Fruit fly (Drosophila melanogaster) whole organism, embryonic: Measurements from ENCODE around the gene CG15638.

Experiments
- Abd-B ChIP-seq: fragments of 200-800 bp; sonication (Bioruptor generic); optimal IDR thresholded peaks from 2 replicates; lab custom pipeline; 2018; ENCODE audit warnings: missing biosample characterization, mild to moderate bottlenecking, missing genetic modification characterization, moderate library complexity
- BEAF-32 ChIP-seq: fragments of 200-800 bp; sonication (Bioruptor generic); optimal IDR thresholded peaks from 3 replicates; lab custom pipeline; 2017; ENCODE audit warnings: missing biosample characterization, missing genetic modification characterization, mild to moderate bottlenecking, moderate library complexity, missing genetic modification reagents
- Bteb2 ChIP-seq: fragments of 200-800 bp; sonication (Bioruptor generic); optimal IDR thresholded peaks from 2 replicates; lab custom pipeline; 2016; ENCODE audit warnings: missing biosample characterization, missing genetic modification characterization
- C15 ChIP-seq: fragments of 200-800 bp; sonication (Bioruptor generic); IDR thresholded peaks from 3 replicates; pipeline ENCODE4 v1.3.6; 2022; ENCODE audit warnings: missing biosample characterization, missing genetic modification characterization
- CG10565 ChIP-seq: fragments of 200-800 bp; sonication (Bioruptor generic); optimal IDR thresholded peaks from 3 replicates; lab custom pipeline; 2016; ENCODE audit warnings: missing biosample characterization, mild to moderate bottlenecking, missing genetic modification characterization
- CG11695 ChIP-seq: fragments of 200-800 bp; sonication (Bioruptor generic); IDR thresholded peaks from 3 replicates; pipeline ENCODE4 v1.3.6; 2022; ENCODE audit warnings: missing biosample characterization, missing genetic modification characterization
- CG12744 ChIP-seq: fragments of 200-800 bp; sonication (Bioruptor generic); optimal IDR thresholded peaks from 2 replicates; lab custom pipeline; 2016; ENCODE audit warnings: missing biosample characterization, missing genetic modification characterization
- CG13296 ChIP-seq: fragments of 200-800 bp; sonication (Bioruptor generic); optimal IDR thresholded peaks from 3 replicates; lab custom pipeline; 2018; ENCODE audit warnings: missing biosample characterization, mild to moderate bottlenecking, missing genetic modification characterization
- CG15514 ChIP-seq: fragments of 200-800 bp; sonication (Bioruptor generic); optimal IDR thresholded peaks from 3 replicates; lab custom pipeline; 2017; ENCODE audit warnings: missing biosample characterization, missing genetic modification characterization, mild to moderate bottlenecking, moderate library complexity, missing genetic modification reagents
- CG1647 ChIP-seq: fragments of 200-800 bp; sonication (Bioruptor generic); optimal IDR thresholded peaks from 3 replicates; lab custom pipeline; 2016; ENCODE audit warnings: missing biosample characterization, missing genetic modification characterization
- CG16813 ChIP-seq: fragments of 200-800 bp; sonication (Bioruptor generic); IDR thresholded peaks from 3 replicates; pipeline ENCODE4 v1.3.6; 2022; ENCODE audit warnings: missing biosample characterization, missing genetic modification characterization; ENCODE audit not compliant: partially characterized antibody
- CG17829 ChIP-seq: fragments of 200-800 bp; optimal IDR thresholded peaks from 2 replicates; lab custom pipeline; 2019; ENCODE audit warnings: missing biosample characterization, mild to moderate bottlenecking, missing genetic modification characterization, moderate library complexity
- CG18764 ChIP-seq: fragments of 200-800 bp; sonication (Bioruptor generic); optimal IDR thresholded peaks from 3 replicates; lab custom pipeline; 2016; ENCODE audit warnings: missing biosample characterization, missing genetic modification characterization
- CG31388 ChIP-seq: fragments of 200-800 bp; sonication (Bioruptor generic); optimal IDR thresholded peaks from 2 replicates; lab custom pipeline; 2016; ENCODE audit warnings: missing biosample characterization, missing genetic modification characterization
- CG3407 ChIP-seq: fragments of 200-800 bp; sonication (Bioruptor generic); optimal IDR thresholded peaks from 2 replicates; lab custom pipeline; 2018; ENCODE audit warnings: missing biosample characterization, mild to moderate bottlenecking, missing genetic modification characterization
- CG5180 ChIP-seq: fragments of 200-800 bp; sonication (Bioruptor generic); optimal IDR thresholded peaks from 3 replicates; lab custom pipeline; 2017; ENCODE audit warnings: missing biosample characterization, missing genetic modification characterization, mild to moderate bottlenecking, moderate library complexity, missing genetic modification reagents
- CG6791 ChIP-seq: fragments of 200-800 bp; sonication (Bioruptor generic); IDR thresholded peaks from 3 replicates; pipeline ENCODE4 v1.3.6; 2022; ENCODE audit warnings: missing biosample characterization, missing genetic modification characterization; ENCODE audit not compliant: partially characterized antibody
- CG9817 ChIP-seq: fragments of 200-800 bp; sonication (Bioruptor generic); optimal IDR thresholded peaks from 2 replicates; lab custom pipeline; 2018; ENCODE audit warnings: missing biosample characterization, mild to moderate bottlenecking, missing genetic modification characterization, moderate library complexity
- Drgx ChIP-seq: fragments of 200-800 bp; sonication (Bioruptor generic); IDR thresholded peaks from 2 replicates; pipeline ENCODE4 v1.3.6; 2022; ENCODE audit warnings: missing biosample characterization, missing genetic modification characterization
- E2f1 ChIP-seq: fragments of 200-800 bp; sonication (Bioruptor generic); IDR thresholded peaks from 2 replicates; pipeline ENCODE4 v1.3.6; 2022; ENCODE audit warnings: missing biosample characterization, missing genetic modification characterization
- E2f2 ChIP-seq: fragments of 200-800 bp; sonication (Bioruptor generic); IDR thresholded peaks from 2 replicates; pipeline ENCODE4 v1.3.6; 2022; ENCODE audit warnings: missing biosample characterization, missing genetic modification characterization
- H15 ChIP-seq: fragments of 200-800 bp; sonication (Bioruptor generic); IDR thresholded peaks from 3 replicates; pipeline ENCODE4 v1.3.6; 2022; ENCODE audit warnings: missing biosample characterization, missing genetic modification characterization
- MBD-R2 ChIP-seq: fragments of 200-800 bp; sonication (Bioruptor generic); IDR thresholded peaks from 2 replicates; pipeline ENCODE4 v1.3.6; 2022; ENCODE audit warnings: missing biosample characterization, missing genetic modification characterization
- Mes4 ChIP-seq: fragments of 200-800 bp; sonication (Bioruptor generic); optimal IDR thresholded peaks from 2 replicates; lab custom pipeline; 2016; ENCODE audit warnings: missing biosample characterization, missing genetic modification characterization
- Nf-YC ChIP-seq: fragments of 200-800 bp; optimal IDR thresholded peaks from 3 replicates; lab custom pipeline; 2019; ENCODE audit warnings: missing biosample characterization, mild to moderate bottlenecking, missing genetic modification characterization, moderate library complexity
- Ptx1 ChIP-seq: fragments of 200-800 bp; sonication (Bioruptor generic); IDR thresholded peaks from 2 replicates; pipeline ENCODE4 v1.3.6; 2022; ENCODE audit warnings: missing biosample characterization, missing genetic modification characterization
- Trl ChIP-seq, 3 experiments: fragments of >200 bp in 2 of 3; fragments of 200-800 bp in 1 of 3; sonication (Bioruptor generic) in 1 of 3; optimal IDR thresholded peaks; 2 replicates in 1 of 3; 3 replicates in 2 of 3; lab custom pipeline; 2016 to 2017; ENCODE audit warnings: missing biosample characterization in 1 of 3, missing genetic modification characterization in 1 of 3
- Xbp1 ChIP-seq: fragments of 200-800 bp; sonication (Bioruptor generic); optimal IDR thresholded peaks from 3 replicates; lab custom pipeline; 2016; ENCODE audit warnings: missing biosample characterization, mild to moderate bottlenecking, missing genetic modification characterization
- ab ChIP-seq: fragments of 200-800 bp; sonication (Bioruptor generic); optimal IDR thresholded peaks from 2 replicates; lab custom pipeline; 2016; ENCODE audit warnings: missing biosample characterization, missing genetic modification characterization
- ac ChIP-seq: fragments of 200-800 bp; sonication (Bioruptor generic); optimal IDR thresholded peaks from 3 replicates; lab custom pipeline; 2017; ENCODE audit warnings: missing biosample characterization, mild to moderate bottlenecking, missing genetic modification characterization
- bigmax ChIP-seq: fragments of 200-800 bp; sonication (Bioruptor generic); optimal IDR thresholded peaks from 2 replicates; lab custom pipeline; 2018; ENCODE audit warnings: missing biosample characterization, mild to moderate bottlenecking, missing genetic modification characterization
- caup ChIP-seq: fragments of 200-800 bp; sonication (Bioruptor generic); optimal IDR thresholded peaks from 3 replicates; lab custom pipeline; 2017; ENCODE audit warnings: missing biosample characterization, mild to moderate bottlenecking, missing genetic modification characterization, moderate library complexity; ENCODE audit not compliant: severe bottlenecking
- dmrt11E ChIP-seq: fragments of 200-800 bp; sonication (Bioruptor generic); optimal IDR thresholded peaks from 3 replicates; lab custom pipeline; 2018; ENCODE audit warnings: missing biosample characterization, mild to moderate bottlenecking, missing genetic modification characterization, moderate library complexity
- eve ChIP-seq, 2 experiments: fragments of >200 bp; optimal IDR thresholded peaks; 2 replicates each; lab custom pipeline; 2017; ENCODE audit warnings: missing biosample characterization in 2 of 2, missing genetic modification characterization in 2 of 2
- kah ChIP-seq: fragments of 200-800 bp; sonication (Bioruptor generic); optimal IDR thresholded peaks from 2 replicates; lab custom pipeline; 2018; ENCODE audit warnings: missing biosample characterization, mild to moderate bottlenecking, missing genetic modification characterization
- kay ChIP-seq: fragments of 200-800 bp; sonication (Bioruptor generic); optimal IDR thresholded peaks from 2 replicates; lab custom pipeline; 2016; ENCODE audit warnings: missing biosample characterization, missing genetic modification characterization
- kni ChIP-seq: fragments of 200-800 bp; sonication (Bioruptor generic); optimal IDR thresholded peaks from 3 replicates; lab custom pipeline; 2017; ENCODE audit warnings: mild to moderate bottlenecking, missing biosample characterization, missing genetic modification reagents, missing genetic modification characterization
- maf-S ChIP-seq: fragments of 200-800 bp; sonication (Bioruptor generic); optimal IDR thresholded peaks from 2 replicates; lab custom pipeline; 2016; ENCODE audit warnings: missing biosample characterization, missing genetic modification characterization
- mld ChIP-seq: fragments of 200-800 bp; sonication (Bioruptor generic); IDR thresholded peaks from 3 replicates; pipeline ENCODE4 v1.3.6; 2022; ENCODE audit warnings: missing biosample characterization, missing genetic modification characterization; ENCODE audit not compliant: partially characterized antibody
- oc ChIP-seq: fragments of 200-800 bp; sonication (Bioruptor generic); optimal IDR thresholded peaks from 2 replicates; lab custom pipeline; 2018; ENCODE audit warnings: missing biosample characterization, mild to moderate bottlenecking, missing genetic modification characterization, moderate library complexity
- odd ChIP-seq: fragments of 200-800 bp; sonication (Bioruptor generic); optimal IDR thresholded peaks from 2 replicates; lab custom pipeline; 2017; ENCODE audit warnings: missing biosample characterization, mild to moderate bottlenecking, missing genetic modification characterization
- psq ChIP-seq: fragments of 200-800 bp; sonication (Bioruptor generic); optimal IDR thresholded peaks from 2 replicates; lab custom pipeline; 2017; ENCODE audit warnings: missing biosample characterization, missing genetic modification characterization
- ro ChIP-seq: fragments of 200-800 bp; sonication (Bioruptor generic); IDR thresholded peaks from 2 replicates; pipeline ENCODE4 v1.3.6; 2022; ENCODE audit warnings: missing biosample characterization, missing genetic modification characterization
- scrt ChIP-seq: fragments of 200-800 bp; sonication (Bioruptor generic); optimal IDR thresholded peaks from 2 replicates; lab custom pipeline; 2018; ENCODE audit warnings: missing biosample characterization, mild to moderate bottlenecking, missing genetic modification characterization, moderate library complexity
- sd ChIP-seq: fragments of 200-800 bp; sonication (Bioruptor generic); optimal IDR thresholded peaks from 3 replicates; lab custom pipeline; 2018; ENCODE audit warnings: missing biosample characterization, mild to moderate bottlenecking, missing genetic modification characterization, moderate library complexity
- tgo ChIP-seq: fragments of 200-800 bp; sonication (Bioruptor generic); IDR thresholded peaks from 3 replicates; pipeline ENCODE4 v1.3.6; 2022; ENCODE audit warnings: missing biosample characterization, missing genetic modification characterization
- toy ChIP-seq: fragments of 200-800 bp; sonication (Bioruptor generic); IDR thresholded peaks from 2 replicates; pipeline ENCODE4 v1.3.6; 2022; ENCODE audit warnings: missing biosample characterization, missing genetic modification characterization
- vvl ChIP-seq: fragments of 200-800 bp; sonication (Bioruptor generic); IDR thresholded peaks from 2 replicates; pipeline ENCODE4 v1.3.6; 2022; ENCODE audit warnings: missing biosample characterization, missing genetic modification characterization
- zen ChIP-seq: fragments of 200-800 bp; sonication (Bioruptor generic); optimal IDR thresholded peaks from 3 replicates; lab custom pipeline; 2018; ENCODE audit warnings: missing biosample characterization, mild to moderate bottlenecking, missing genetic modification characterization, moderate library complexity

Gene CG15638

dm6 chr2L:13514262-13514937 lies 21.2 kb downstream of the CG15638 start (continued):
- TF ChIP-seq E2f1 = peak; percentile 47
- TF ChIP-seq CG15514 = peak; percentile 4
- TF ChIP-seq Mes4 (GFP tag; lab: Kevin White, UChicago) = no peak
- TF ChIP-seq Trl (optimal IDR thresholded peaks at IDR 0.05; lab: Kevin White, UChicago) = peak in 1 of 2 experiments; percentile 40
- TF ChIP-seq Trl (GFP tag; optimal IDR thresholded peaks at IDR 0.05; lab: Kevin White, UChicago) = no peak
- TF ChIP-seq mld (GFP tag; lab: Robert Waterston, UW) = no peak
- peak; percentile 22 for TF ChIP-seq CG17829 (tag; lab: Kevin White, UChicago)
- no peak for TF ChIP-seq maf-S
- no peak for TF ChIP-seq CG6791
- no peak for TF ChIP-seq CG12744 (GFP tag; lab: Kevin White, UChicago)
- TF ChIP-seq CG13296 (GFP tag; lab: Kevin White, UChicago) = peak; percentile 46
- no peak for TF ChIP-seq Xbp1 (GFP tag; lab: Kevin White, UChicago)
- peak; percentile 45; the same call in 1 of the 2 replicates for TF ChIP-seq E2f2 (GFP tag; lab: Robert Waterston, UW)
- no peak for TF ChIP-seq ab (GFP tag; lab: Kevin White, UChicago)
- no peak for TF ChIP-seq Bteb2 (GFP tag; lab: Kevin White, UChicago)
- peak; percentile 43 for TF ChIP-seq caup (GFP tag; lab: Kevin White, UChicago)
- TF ChIP-seq toy = no peak
- TF ChIP-seq Nf-YC (tag; lab: Kevin White, UChicago) = peak; percentile 26
- no peak for TF ChIP-seq ro (GFP tag; lab: Robert Waterston, UW)
- TF ChIP-seq CG5180 (GFP tag; lab: Kevin White, UChicago) = peak; percentile 10
- no peak for TF ChIP-seq zen
- peak; percentile 82 for TF ChIP-seq CG9817 (tag; lab: Kevin White, UChicago)
- TF ChIP-seq sd (tag; lab: Kevin White, UChicago) = peak; percentile 65
- no peak for TF ChIP-seq CG16813
- TF ChIP-seq odd (GFP tag; lab: Kevin White, UChicago) = peak; percentile 37
- TF ChIP-seq vvl (GFP tag; lab: Robert Waterston, UW) = no peak; the same call in none of the 2 replicates
- TF ChIP-seq oc = no peak
- TF ChIP-seq BEAF-32 (GFP tag; lab: Kevin White, UChicago) = no peak
- peak; percentile 15 for TF ChIP-seq kni (GFP tag; lab: Kevin White, UChicago)
- no peak for TF ChIP-seq scrt (GFP tag; lab: Kevin White, UChicago)
- TF ChIP-seq H15 = peak; percentile 29; the same call in 1 of the 3 replicates
- peak; percentile 78 for TF ChIP-seq Ptx1 (GFP tag; lab: Robert Waterston, UW)
- no peak for TF ChIP-seq CG18764
- no peak; the same call in 1 of the 2 replicates for TF ChIP-seq MBD-R2 (GFP tag; lab: Robert Waterston, UW)
- no peak for TF ChIP-seq bigmax (GFP tag; lab: Kevin White, UChicago)
- no peak for TF ChIP-seq kay
- TF ChIP-seq tgo (GFP tag; lab: Robert Waterston, UW) = peak; percentile 70
- TF ChIP-seq Drgx (GFP tag; lab: Robert Waterston, UW) = peak; percentile 54; the same call in 1 of the 2 replicates
- no peak for TF ChIP-seq CG1647
- peak; percentile 27 for TF ChIP-seq Abd-B (GFP tag; lab: Kevin White, UChicago)
- no peak for TF ChIP-seq CG31388 (GFP tag; lab: Kevin White, UChicago)
- TF ChIP-seq C15 (GFP tag; lab: Robert Waterston, UW) = 0 out of 3 replicates have a peak, but pooled peaks have one; percentile 28
- TF ChIP-seq ac (GFP tag; lab: Kevin White, UChicago) = no peak
- TF ChIP-seq CG3407 = no peak
- TF ChIP-seq psq (GFP tag; lab: Kevin White, UChicago) = no peak
- no peak for TF ChIP-seq kah (GFP tag; lab: Kevin White, UChicago)
- TF ChIP-seq CG10565 (GFP tag; lab: Kevin White, UChicago) = no peak
- peak; percentile 56; the same call in 1 of the 3 replicates for TF ChIP-seq CG11695 (GFP tag; lab: Robert Waterston, UW)
- no peak for TF ChIP-seq dmrt11E
- TF ChIP-seq eve (GFP tag; optimal IDR thresholded peaks at IDR 0.05; lab: Kevin White, UChicago) = peak in 1 of 2 experiments; percentile 67
